Worm (Caenorhabditis elegans): ENCODE data around the gene spe-39.

spe-39 gene

DNA sequence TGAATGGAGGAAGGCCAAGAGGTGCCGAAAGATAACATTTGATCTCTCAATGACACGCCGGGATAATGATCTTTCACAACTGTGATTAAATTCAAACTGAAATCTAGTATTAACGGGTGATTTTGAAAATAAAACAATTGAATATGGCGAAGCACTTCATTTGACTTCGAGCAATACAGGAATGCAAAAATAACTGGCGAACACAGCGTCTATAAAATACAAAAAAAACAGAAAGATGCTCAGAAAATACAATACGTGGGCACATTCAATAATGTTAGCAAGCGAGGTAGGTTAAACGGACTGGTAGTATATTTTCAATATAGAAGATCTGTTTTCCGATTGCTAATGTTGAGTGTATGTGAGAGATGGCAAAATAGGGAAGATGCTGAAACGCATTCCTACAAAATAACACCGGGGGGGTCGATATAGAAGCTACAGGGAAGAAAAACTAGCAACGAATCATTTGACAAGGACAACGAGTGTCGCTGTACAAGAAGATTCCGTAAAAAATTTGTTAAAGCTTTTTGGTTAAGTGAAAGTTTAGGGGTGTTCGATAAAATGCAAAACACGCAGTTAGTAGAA is 2.1 kb upstream of the spe-39 start:
- no peak for TF ChIP-seq zag-1 (tag; optimal IDR thresholded peaks at IDR 0.05)
- no peak for TF ChIP-seq fkh-2 (tag; optimal IDR thresholded peaks at IDR 0.05)
- no peak for TF ChIP-seq nhr-77 (tag; optimal IDR thresholded peaks at IDR 0.05)
- TF ChIP-seq mdl-1 (tag; optimal IDR thresholded peaks at IDR 0.05) = no peak
- TF ChIP-seq unc-62 (GFP tag; optimal IDR thresholded peaks at IDR 0.05) = no peak
- no peak for TF ChIP-seq ceh-82 (tag; optimal IDR thresholded peaks at IDR 0.05)
- no peak for TF ChIP-seq pha-4 (tag; optimal IDR thresholded peaks at IDR 0.05)

DNA sequence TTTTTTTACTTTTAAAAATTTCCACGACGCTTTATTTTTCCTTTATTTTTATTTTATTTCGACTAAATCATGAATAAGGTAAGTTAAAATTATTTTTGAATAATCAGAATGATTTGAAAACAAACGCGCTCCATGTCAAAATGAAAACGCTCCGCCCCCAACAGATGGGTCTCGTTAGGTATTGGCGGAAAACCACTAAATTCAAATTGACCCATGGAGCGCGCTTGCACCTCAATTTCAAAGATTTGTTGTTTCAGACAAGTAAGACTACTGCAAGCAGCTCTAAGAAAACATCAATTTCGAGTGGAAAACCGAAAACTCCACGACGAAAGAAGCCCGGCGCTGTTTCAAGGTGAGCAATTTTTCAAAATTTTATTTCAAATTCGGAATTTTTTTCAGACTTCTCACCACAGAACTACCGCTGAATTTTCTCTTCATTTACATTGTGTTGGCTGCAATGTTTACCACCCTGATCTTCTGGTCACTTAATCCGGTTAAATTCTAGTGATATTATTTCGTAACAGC is 2.7 kb downstream of the spe-39 start, which contains the start of gene ZC404.2:
Gene ZC404.2, plus strand, starts transcription at position 47 of the 525 bp plus-strand sequence.
- TF ChIP-seq elt-3 (tag; optimal IDR thresholded peaks at IDR 0.05) = no peak
- no peak for TF ChIP-seq nhr-23 (tag; optimal IDR thresholded peaks at IDR 0.05)
- no peak for TF ChIP-seq ceh-82 (tag; optimal IDR thresholded peaks at IDR 0.05)
- TF ChIP-seq ceh-16 (tag; optimal IDR thresholded peaks at IDR 0.05) = no peak
- TF ChIP-seq egl-27 (tag; optimal IDR thresholded peaks at IDR 0.05) = no peak
- TF ChIP-seq zag-1 (tag; optimal IDR thresholded peaks at IDR 0.05) = no peak
- no peak for TF ChIP-seq nhr-11 (tag; optimal IDR thresholded peaks at IDR 0.05)
- TF ChIP-seq ZK546.5 (tag; optimal IDR thresholded peaks at IDR 0.05) = no peak
- no peak for TF ChIP-seq nhr-77 (tag; optimal IDR thresholded peaks at IDR 0.05)
- no peak for TF ChIP-seq sea-2 (GFP tag; optimal IDR thresholded peaks at IDR 0.05)
- TF ChIP-seq jun-1 (tag; optimal IDR thresholded peaks at IDR 0.05) = no peak
- no peak for TF ChIP-seq elt-1 (tag; optimal IDR thresholded peaks at IDR 0.05)
- TF ChIP-seq lin-39 (tag; optimal IDR thresholded peaks at IDR 0.05) = no peak
- TF ChIP-seq ceh-28 (tag; optimal IDR thresholded peaks at IDR 0.05) = no peak
- no peak for TF ChIP-seq ztf-11 (tag; optimal IDR thresholded peaks at IDR 0.05)
- no peak for TF ChIP-seq nfya-1 (tag; optimal IDR thresholded peaks at IDR 0.05; ENCODE audit: insufficient read depth)
- TF ChIP-seq R02D3.7 (tag; optimal IDR thresholded peaks at IDR 0.05) = no peak
- no peak for TF ChIP-seq pha-4 (tag; optimal IDR thresholded peaks at IDR 0.05)

DNA sequence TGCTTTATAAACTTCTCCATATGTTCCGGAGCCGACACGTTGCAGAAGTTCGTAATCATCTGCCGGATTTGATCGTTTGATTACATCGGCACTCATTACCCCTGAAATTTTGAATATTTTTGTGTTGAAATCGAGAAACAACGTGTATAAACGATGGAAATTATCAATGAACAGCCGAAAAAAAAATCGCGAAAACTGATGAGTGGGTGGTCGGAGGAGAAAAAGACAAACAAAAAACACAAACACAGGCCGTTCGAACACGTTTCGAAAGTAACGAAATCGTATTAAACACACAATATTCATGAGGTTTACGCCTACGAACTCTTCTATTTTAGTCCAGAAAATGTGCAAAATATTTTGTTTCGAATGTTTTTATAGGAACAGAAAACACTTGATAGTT is 7.3 kb downstream of the spe-39 start, which contains the start of gene gck-2:
Gene gck-2, minus strand, starts transcription at position 101 of the 400 bp plus-strand sequence.
- TF ChIP-seq pqm-1 (tag; optimal IDR thresholded peaks at IDR 0.05) = no peak

DNA sequence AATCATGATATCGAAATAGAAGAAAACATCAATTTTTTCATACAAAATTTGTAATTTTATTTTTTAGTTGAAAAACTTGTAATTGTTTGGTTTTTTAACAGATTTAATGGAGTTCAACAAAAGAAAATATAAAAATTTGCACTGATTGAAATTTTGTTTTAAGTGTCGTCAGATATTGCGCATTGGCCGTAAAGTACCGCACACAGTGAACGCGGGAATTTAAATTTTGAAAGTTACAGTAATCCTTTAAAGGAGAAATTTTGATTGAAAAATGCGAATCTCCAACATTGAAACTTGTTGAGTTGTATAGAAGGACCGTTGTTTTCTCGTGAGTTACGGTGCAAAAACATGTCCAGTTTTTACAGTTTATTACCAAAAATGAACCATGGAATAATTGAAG is 7.7 kb downstream of the spe-39 start:
- TF ChIP-seq pha-4 (tag; optimal IDR thresholded peaks at IDR 0.05) (peak; percentile 7), nhr-25 (tag; optimal IDR thresholded peaks at IDR 0.05) (no peak)

DNA sequence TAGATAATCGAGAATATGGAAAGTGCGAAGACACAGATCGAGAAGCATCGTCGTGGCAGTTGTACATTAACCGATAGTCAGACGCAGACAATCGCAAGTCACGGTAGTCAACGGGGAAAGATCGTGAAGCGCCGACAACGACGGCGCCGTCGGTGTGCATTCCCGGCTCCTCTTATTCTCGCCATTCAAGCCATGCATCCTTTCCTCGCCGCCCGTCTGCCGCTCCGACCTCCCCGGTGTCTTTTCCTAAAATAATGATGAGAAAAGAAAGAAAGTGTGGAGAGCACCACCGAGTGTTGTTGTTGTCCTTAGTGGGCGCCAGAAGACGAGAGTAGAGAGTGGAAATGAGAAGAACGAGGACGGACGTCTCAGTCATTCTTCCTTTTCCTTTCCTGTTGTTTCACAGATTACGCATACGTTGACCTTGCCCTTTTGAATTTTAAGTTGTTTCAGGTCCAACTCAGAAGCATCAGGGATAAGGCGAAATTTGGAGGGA is 8.5 kb downstream of the spe-39 start, which contains the start of gene ZC404.1:
Gene ZC404.1, plus strand, starts transcription at position 446 of the 496 bp plus-strand sequence.
- TF ChIP-seq snpc-4 (tag; optimal IDR thresholded peaks at IDR 0.05) (peak; percentile 71), nhr-67 (tag; optimal IDR thresholded peaks at IDR 0.05) (no peak), lin-39 (tag; optimal IDR thresholded peaks at IDR 0.05) (peak; percentile 28)

DNA sequence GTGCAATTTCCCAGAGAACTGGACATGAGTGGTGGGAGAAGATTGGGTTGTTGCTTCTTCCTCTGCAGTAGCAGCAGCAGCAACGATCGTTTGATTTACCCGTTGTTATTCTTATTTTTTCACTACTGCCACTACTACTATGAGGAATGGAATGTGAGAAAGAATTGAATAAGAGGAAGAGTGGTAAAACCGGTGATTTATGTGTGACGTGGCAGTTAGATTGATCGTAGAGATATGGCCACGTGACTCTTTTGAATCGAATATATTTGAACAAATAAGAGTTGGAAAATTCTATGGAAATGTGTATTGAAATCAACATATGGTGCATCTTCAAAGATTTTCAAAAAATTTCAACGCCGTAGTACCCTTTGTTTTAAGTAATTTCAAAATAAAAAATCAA is 11.0 kb downstream of the spe-39 start:
- TF ChIP-seq nhr-77 (tag; optimal IDR thresholded peaks at IDR 0.05) = no peak
- no peak for TF ChIP-seq R02D3.7 (tag; optimal IDR thresholded peaks at IDR 0.05)
- TF ChIP-seq unc-62 (GFP tag; optimal IDR thresholded peaks at IDR 0.05) = no peak

DNA sequence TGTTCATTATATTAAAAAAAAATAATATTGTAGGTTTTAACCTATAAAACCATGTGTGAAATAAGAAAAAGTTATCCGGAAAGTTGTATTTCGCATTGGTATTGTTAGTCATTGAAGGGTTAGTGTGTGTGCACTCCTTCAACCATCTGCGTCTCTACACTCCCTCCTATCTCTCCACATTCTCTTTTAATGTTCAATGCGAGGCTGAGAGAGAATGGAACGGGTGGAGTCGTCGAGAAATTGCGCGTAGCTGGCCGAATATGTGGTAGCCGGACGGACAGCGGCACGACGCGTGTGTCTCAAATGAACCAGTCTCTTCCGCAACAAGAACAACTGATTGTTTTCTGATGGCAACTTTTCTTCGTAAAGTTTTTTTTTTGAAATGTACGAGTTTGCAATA is 11.6 kb downstream of the spe-39 start:
- TF ChIP-seq lsy-12 (tag; optimal IDR thresholded peaks at IDR 0.05) (no peak), nhr-12 (tag; optimal IDR thresholded peaks at IDR 0.05) (no peak), jun-1 (tag; optimal IDR thresholded peaks at IDR 0.05) (no peak), fkh-2 (tag; optimal IDR thresholded peaks at IDR 0.05) (no peak), lin-39 (tag; optimal IDR thresholded peaks at IDR 0.05) (peak; percentile 83), nhr-237 (tag; optimal IDR thresholded peaks at IDR 0.05) (no peak), nhr-77 (tag; optimal IDR thresholded peaks at IDR 0.05) (no peak), pha-4 (tag; optimal IDR thresholded peaks at IDR 0.05) (peak; percentile 58), ceh-9 (tag; optimal IDR thresholded peaks at IDR 0.05) (no peak), nhr-25 (tag; optimal IDR thresholded peaks at IDR 0.05) (no peak), unc-39 (tag; optimal IDR thresholded peaks at IDR 0.05) (no peak), elt-2 (tag; optimal IDR thresholded peaks at IDR 0.05) (peak; percentile 16), nhr-11 (tag; optimal IDR thresholded peaks at IDR 0.05) (no peak), nhr-76 (tag; optimal IDR thresholded peaks at IDR 0.05) (no peak), nfya-1 (tag; optimal IDR thresholded peaks at IDR 0.05; ENCODE audit: insufficient read depth) (peak; percentile 63), ama-1 (optimal IDR thresholded peaks at IDR 0.05) (no peak), daf-12 (tag; optimal IDR thresholded peaks at IDR 0.05) (no peak), zag-1 (tag; optimal IDR thresholded peaks at IDR 0.05) (no peak), skn-1 (tag; optimal IDR thresholded peaks at IDR 0.05) (no peak), lin-15B (tag; optimal IDR thresholded peaks at IDR 0.05) (no peak), egl-5 (tag; optimal IDR thresholded peaks at IDR 0.05) (peak; percentile 47), fos-1 (tag; optimal IDR thresholded peaks at IDR 0.05) (no peak), ceh-28 (tag; optimal IDR thresholded peaks at IDR 0.05) (no peak), tbx-2 (tag; optimal IDR thresholded peaks at IDR 0.05) (no peak), mdl-1 (tag; optimal IDR thresholded peaks at IDR 0.05) (no peak), ceh-82 (tag; optimal IDR thresholded peaks at IDR 0.05) (no peak)
